Worm (Caenorhabditis elegans): Measurements from ENCODE around the gene K02E7.12.

Gene K02E7.12

ce11 chrII:1104409-1104808 is 33.4 kb downstream of the K02E7.12 start, which contains the start of gene T13B5.9:
T13B5.9 (minus strand) TSS chrII:1104509.
- no peak for TF ChIP-seq ztf-6 (GFP tag; IDR thresholded peaks at IDR 0.05)

ce11 chrII:1105291-1105690 is 34.3 kb downstream of the K02E7.12 start:
- TF ChIP-seq zim-3 (tag; optimal IDR thresholded peaks at IDR 0.05) (no peak), mcd-1 (GFP tag; IDR thresholded peaks at IDR 0.05) (peak; percentile 53; the same call in 1 of the 2 replicates), T07F8.4 (tag; optimal IDR thresholded peaks at IDR 0.05) (no peak), egrh-3 (GFP tag; IDR thresholded peaks at IDR 0.05) (peak; percentile 99), F23B12.7 (tag; optimal IDR thresholded peaks at IDR 0.05; ENCODE audit: insufficient read depth) (no peak), zfh-2 (GFP tag; conservative IDR thresholded peaks at IDR 0.05) (peak; percentile 95), T26A5.8 (tag; optimal IDR thresholded peaks at IDR 0.05) (no peak)

- TF ChIP-seq hlh-26 (GFP tag; conservative IDR thresholded peaks at IDR 0.05) = no peak
- no peak for TF ChIP-seq madf-6 (GFP tag; IDR thresholded peaks at IDR 0.05)
- TF ChIP-seq mcd-1 (GFP tag; IDR thresholded peaks at IDR 0.05) = no peak
- peak; percentile 7 for TF ChIP-seq rpc-1 (optimal IDR thresholded peaks at IDR 0.05)
- TF ChIP-seq rpc-1 (tag; optimal IDR thresholded peaks at IDR 0.05) = peak; percentile 65
- peak; percentile 9 for TF ChIP-seq snpc-1.1 (tag; optimal IDR thresholded peaks at IDR 0.05; ENCODE audit: insufficient read depth)
- TF ChIP-seq snpc-4 (GFP tag; optimal IDR thresholded peaks at IDR 0.05) = no peak
- no peak for TF ChIP-seq snpc-4 (tag; optimal IDR thresholded peaks at IDR 0.05)
- TF ChIP-seq aptf-3 (GFP tag; IDR thresholded peaks at IDR 0.05) = no peak
- no peak for TF ChIP-seq F57A8.1 (GFP tag; optimal IDR thresholded peaks at IDR 0.05)
- no peak for TF ChIP-seq lsl-1 (GFP tag; optimal IDR thresholded peaks at IDR 0.05)
- TF ChIP-seq nhr-90 (tag; optimal IDR thresholded peaks at IDR 0.05) = no peak
- TF ChIP-seq let-526 (GFP tag; IDR thresholded peaks at IDR 0.05) = no peak
- TF ChIP-seq Y53F4B.3 (GFP tag; IDR thresholded peaks at IDR 0.05) = no peak
- TF ChIP-seq B0261.1 (tag; optimal IDR thresholded peaks at IDR 0.05) = peak; percentile 6
- no peak for TF ChIP-seq nhr-179 (tag; optimal IDR thresholded peaks at IDR 0.05)
- peak; percentile 74 for TF ChIP-seq tbp1 (GFP tag; optimal IDR thresholded peaks at IDR 0.05)
- no peak for TF ChIP-seq F52B5.7 (tag; optimal IDR thresholded peaks at IDR 0.05)
- TF ChIP-seq rcor-1 (GFP tag; IDR thresholded peaks at IDR 0.05) = no peak
- TF ChIP-seq lsy-27 (tag; optimal IDR thresholded peaks at IDR 0.05; ENCODE audit: borderline replicate concordance, insufficient read depth) = no peak
- no peak for TF ChIP-seq K11D2.4 (GFP tag; IDR thresholded peaks at IDR 0.05)
- no peak for TF ChIP-seq K12H6.12 (tag; optimal IDR thresholded peaks at IDR 0.05)
- no peak for TF ChIP-seq egl-18 (GFP tag; IDR thresholded peaks at IDR 0.05)
- TF ChIP-seq nhr-120 (GFP tag; IDR thresholded peaks at IDR 0.05) = no peak
- no peak for TF ChIP-seq madf-10 (tag; optimal IDR thresholded peaks at IDR 0.05)
- TF ChIP-seq bed-2 (GFP tag; IDR thresholded peaks at IDR 0.05) = no peak
- no peak for TF ChIP-seq hmg-20 (GFP tag; IDR thresholded peaks at IDR 0.05)
- TF ChIP-seq lin-26 (GFP tag; IDR thresholded peaks at IDR 0.05) = no peak
- TF ChIP-seq egl-44 (GFP tag; IDR thresholded peaks at IDR 0.05) = no peak
- TF ChIP-seq sdz-38 (tag; optimal IDR thresholded peaks at IDR 0.05) = no peak
- no peak for TF ChIP-seq Y79H2A.3 (GFP tag; conservative IDR thresholded peaks at IDR 0.05)
These were observed 36.1 kb downstream of the K02E7.12 start, which contains the start of gene col-40 for ce11 chrII:1106914-1107597. col-40 (minus strand) TSS chrII:1106964.
